Worm (Caenorhabditis elegans) whole organism, late embryonic: ENCODE data around the gene srab-11.

Experiments used
- F13H6.1 ChIP-seq: sonication (generic microtip); optimal IDR thresholded peaks from 2 replicates; lab custom pipeline; 2016; ENCODE audit warnings: missing genetic modification characterization, missing compliant biosample characterization
- K02D7.2 ChIP-seq: sonication (generic microtip); optimal IDR thresholded peaks from 2 replicates; lab custom pipeline; 2017; ENCODE audit warnings: mild to moderate bottlenecking, missing genetic modification characterization, missing compliant biosample characterization
- Y22D7AL.16 ChIP-seq: sonication (generic microtip); optimal IDR thresholded peaks from 2 replicates; lab custom pipeline; 2016; ENCODE audit warnings: missing genetic modification characterization, missing compliant biosample characterization
- ceh-2 ChIP-seq: sonication (generic microtip); optimal IDR thresholded peaks from 2 replicates; lab custom pipeline; 2016; ENCODE audit warnings: missing genotype, missing genetic modification characterization, missing compliant biosample characterization
- ceh-22 ChIP-seq: sonication (generic microtip); optimal IDR thresholded peaks from 2 replicates; lab custom pipeline; 2017; ENCODE audit warnings: missing biosample characterization, missing genetic modification characterization
- ceh-30 ChIP-seq: fragments of 150-350 bp; optimal IDR thresholded peaks from 2 replicates; lab custom pipeline; 2014; ENCODE audit warnings: missing biosample characterization, missing genetic modification characterization
- ceh-31 ChIP-seq: sonication (generic microtip); optimal IDR thresholded peaks from 2 replicates; lab custom pipeline; 2016; ENCODE audit warnings: missing genetic modification characterization, missing compliant biosample characterization
- ceh-34 ChIP-seq: sonication (generic microtip); optimal IDR thresholded peaks from 2 replicates; lab custom pipeline; 2016; ENCODE audit warnings: mild to moderate bottlenecking, missing genetic modification characterization, missing compliant biosample characterization
- ceh-9 ChIP-seq: sonication (generic microtip); optimal IDR thresholded peaks from 2 replicates; lab custom pipeline; 2016; ENCODE audit warnings: mild to moderate bottlenecking, missing genetic modification characterization, inconsistent platforms, missing compliant biosample characterization
- che-1 ChIP-seq: sonication (generic microtip); optimal IDR thresholded peaks from 2 replicates; lab custom pipeline; 2016; ENCODE audit warnings: mild to moderate bottlenecking, missing genetic modification characterization, missing compliant biosample characterization
- dve-1 ChIP-seq: sonication (generic microtip); optimal IDR thresholded peaks from 2 replicates; lab custom pipeline; 2017; ENCODE audit warnings: antibody characterized with exemption, mild to moderate bottlenecking, missing genetic modification characterization, missing compliant biosample characterization
- elt-2 ChIP-seq: sonication (generic microtip); optimal IDR thresholded peaks from 2 replicates; lab custom pipeline; 2016; ENCODE audit warnings: missing genetic modification reagents, missing genetic modification characterization, missing compliant biosample characterization
- elt-4 ChIP-seq: sonication (generic microtip); optimal IDR thresholded peaks from 2 replicates; lab custom pipeline; 2016; ENCODE audit warnings: missing genetic modification characterization, missing compliant biosample characterization
- eyg-1 ChIP-seq: sonication (generic microtip); optimal IDR thresholded peaks from 2 replicates; lab custom pipeline; 2016; ENCODE audit warnings: missing genotype, missing genetic modification characterization, missing compliant biosample characterization
- fkh-10 ChIP-seq: fragments of 150-350 bp; optimal IDR thresholded peaks from 2 replicates; lab custom pipeline; 2014; ENCODE audit warnings: missing biosample characterization, missing genetic modification reagents, missing genetic modification characterization
- gmeb-2 ChIP-seq: sonication (generic microtip); optimal IDR thresholded peaks from 2 replicates; lab custom pipeline; 2016; ENCODE audit warnings: missing genetic modification characterization, inconsistent platforms, missing compliant biosample characterization
- hlh-15 ChIP-seq: sonication (generic microtip); optimal IDR thresholded peaks from 2 replicates; lab custom pipeline; 2016; ENCODE audit warnings: missing genetic modification characterization, missing compliant biosample characterization
- hlh-30 ChIP-seq: sonication (generic microtip); optimal IDR thresholded peaks from 2 replicates; lab custom pipeline; 2017; ENCODE audit warnings: antibody characterized with exemption, missing genetic modification characterization, missing compliant biosample characterization; ENCODE audit not compliant: insufficient read depth
- hlh-6 ChIP-seq: sonication (generic microtip); optimal IDR thresholded peaks from 2 replicates; lab custom pipeline; 2016; ENCODE audit warnings: missing genotype, missing genetic modification characterization, missing compliant biosample characterization
- lim-6 ChIP-seq: sonication (generic microtip); optimal IDR thresholded peaks from 2 replicates; lab custom pipeline; 2016; ENCODE audit warnings: missing genetic modification characterization, missing compliant biosample characterization
- lin-11 ChIP-seq: fragments of 200-800 bp; sonication (Bioruptor generic); optimal IDR thresholded peaks from 2 replicates; lab custom pipeline; 2018; ENCODE audit warnings: mild to moderate bottlenecking, missing genetic modification characterization, missing compliant biosample characterization
- madf-2 ChIP-seq: sonication (generic microtip); optimal IDR thresholded peaks from 2 replicates; lab custom pipeline; 2017; ENCODE audit warnings: missing genetic modification characterization, missing compliant biosample characterization
- mec-3 ChIP-seq: sonication (generic microtip); optimal IDR thresholded peaks from 2 replicates; lab custom pipeline; 2016; ENCODE audit warnings: borderline replicate concordance, missing genetic modification characterization, missing compliant biosample characterization
- nhr-11 ChIP-seq: fragments of 150-350 bp; optimal IDR thresholded peaks from 2 replicates; lab custom pipeline; 2014; ENCODE audit warnings: missing biosample characterization, missing genetic modification characterization
- nhr-232 ChIP-seq: sonication (generic microtip); optimal IDR thresholded peaks from 2 replicates; lab custom pipeline; 2016; ENCODE audit warnings: missing genetic modification characterization, missing compliant biosample characterization
- npax-4 ChIP-seq: sonication (generic microtip); optimal IDR thresholded peaks from 2 replicates; lab custom pipeline; 2016; ENCODE audit warnings: missing genetic modification characterization, missing compliant biosample characterization
- odd-2 ChIP-seq: sonication (generic microtip); optimal IDR thresholded peaks from 2 replicates; lab custom pipeline; 2017; ENCODE audit warnings: antibody characterized with exemption, mild to moderate bottlenecking, missing genetic modification characterization, missing compliant biosample characterization
- pat-9 ChIP-seq: fragments of 200-800 bp; sonication (Bioruptor generic); optimal IDR thresholded peaks from 2 replicates; lab custom pipeline; 2018; ENCODE audit warnings: mild to moderate bottlenecking, missing genetic modification characterization, moderate library complexity, missing compliant biosample characterization
- pax-1 ChIP-seq: fragments of 150-350 bp; optimal IDR thresholded peaks from 2 replicates; lab custom pipeline; 2014; ENCODE audit warnings: missing biosample characterization, missing genetic modification characterization
- pha-2 ChIP-seq: sonication (generic microtip); optimal IDR thresholded peaks from 2 replicates; lab custom pipeline; 2017; ENCODE audit warnings: mild to moderate bottlenecking, missing genetic modification characterization, missing compliant biosample characterization
- pha-4 ChIP-seq: fragments of 150-350 bp; optimal IDR thresholded peaks from 2 replicates; lab custom pipeline; 2018; ENCODE audit warnings: missing biosample characterization, missing genetic modification reagents, missing genetic modification characterization
- pqm-1 ChIP-seq: sonication (generic microtip); optimal IDR thresholded peaks from 2 replicates; lab custom pipeline; 2016; ENCODE audit warnings: missing genetic modification characterization, missing compliant biosample characterization
- pros-1 ChIP-seq: fragments of 150-350 bp; optimal IDR thresholded peaks from 2 replicates; lab custom pipeline; 2014; ENCODE audit warnings: missing biosample characterization, missing genetic modification reagents, missing genetic modification characterization
- rnt-1 ChIP-seq: sonication (generic microtip); optimal IDR thresholded peaks from 2 replicates; lab custom pipeline; 2016; ENCODE audit warnings: missing genetic modification characterization, missing compliant biosample characterization
- sdc-2 ChIP-seq: sonication (generic microtip); optimal IDR thresholded peaks from 2 replicates; lab custom pipeline; 2016; ENCODE audit warnings: missing genotype, missing genetic modification characterization, missing compliant biosample characterization
- sox-4 ChIP-seq: sonication (generic microtip); optimal IDR thresholded peaks from 2 replicates; lab custom pipeline; 2017; ENCODE audit warnings: mild to moderate bottlenecking, missing genetic modification characterization, inconsistent platforms, missing compliant biosample characterization
- tbx-2 ChIP-seq: sonication (generic microtip); optimal IDR thresholded peaks from 2 replicates; lab custom pipeline; 2016; ENCODE audit warnings: missing genetic modification characterization, missing compliant biosample characterization
- tbx-7 ChIP-seq: sonication (generic microtip); optimal IDR thresholded peaks from 2 replicates; lab custom pipeline; 2016; ENCODE audit warnings: missing genotype, missing genetic modification characterization, missing compliant biosample characterization
- ttx-3 ChIP-seq: sonication (generic microtip); optimal IDR thresholded peaks from 2 replicates; lab custom pipeline; 2016; ENCODE audit warnings: missing genetic modification reagents, missing genetic modification characterization, missing compliant biosample characterization
- unc-42 ChIP-seq: sonication (generic microtip); optimal IDR thresholded peaks from 2 replicates; lab custom pipeline; 2016; ENCODE audit warnings: missing genotype, missing genetic modification characterization, missing compliant biosample characterization
- zip-5 ChIP-seq: sonication (generic microtip); optimal IDR thresholded peaks from 2 replicates; lab custom pipeline; 2016; ENCODE audit warnings: missing genetic modification characterization, missing compliant biosample characterization
- ztf-16 ChIP-seq: sonication (generic microtip); optimal IDR thresholded peaks from 2 replicates; lab custom pipeline; 2017; ENCODE audit warnings: missing genetic modification characterization, missing compliant biosample characterization

Gene srab-11

ce11 chrV:3122403-3122802 lies 24.4 kb downstream of the srab-11 start:
- TF ChIP-seq dve-1 (tag; lab: Kevin White, UChicago) (no peak), odd-2 (tag; lab: Kevin White, UChicago) (no peak), nhr-232 (tag; lab: Kevin White, UChicago) (no peak), hlh-15 (tag; lab: Kevin White, UChicago) (no peak), ztf-16 (tag; lab: Kevin White, UChicago) (no peak), zip-5 (tag; lab: Kevin White, UChicago) (no peak), K02D7.2 (no peak), hlh-30 (tag; lab: Kevin White, UChicago) (no peak), gmeb-2 (no peak), elt-2 (tag; lab: Kevin White, UChicago) (no peak), sox-4 (no peak), ceh-31 (tag; lab: Kevin White, UChicago) (no peak), ceh-2 (tag; lab: Kevin White, UChicago) (no peak), ceh-22 (tag; lab: Kevin White, UChicago) (no peak), elt-4 (tag; lab: Kevin White, UChicago) (no peak), nhr-11 (tag; lab: Kevin White, UChicago) (no peak), ttx-3 (no peak), ceh-30 (tag; lab: Kevin White, UChicago) (no peak), pax-1 (tag; lab: Kevin White, UChicago) (no peak)

ce11 chrV:3121743-3122142 lies 25.1 kb downstream of the srab-11 start, which contains the start of gene srt-56:
Gene srt-56 (minus strand): TSS chrV:3121843.
- TF ChIP-seq rnt-1 (tag; lab: Kevin White, UChicago), result no peak
- no peak for TF ChIP-seq Y22D7AL.16
- no peak for TF ChIP-seq madf-2 (tag; lab: Kevin White, UChicago)
- TF ChIP-seq che-1 (tag; lab: Kevin White, UChicago), result no peak
- no peak for TF ChIP-seq odd-2 (tag; lab: Kevin White, UChicago)
- TF ChIP-seq lim-6 (tag; lab: Kevin White, UChicago), result no peak
- TF ChIP-seq mec-3 (tag; lab: Kevin White, UChicago), result no peak
- no peak for TF ChIP-seq pros-1 (tag; lab: Kevin White, UChicago)
- TF ChIP-seq pha-4 (tag; lab: Kevin White, UChicago), result no peak

- no peak for TF ChIP-seq sdc-2 (tag; lab: Kevin White, UChicago)
- TF ChIP-seq pha-2 (tag; lab: Kevin White, UChicago), result no peak
- no peak for TF ChIP-seq elt-2 (tag; lab: Kevin White, UChicago)
- TF ChIP-seq elt-4 (tag; lab: Kevin White, UChicago), result no peak
- TF ChIP-seq, all 69 proteins: peak for 0
These were observed 27.6 kb downstream of the srab-11 start for ce11 chrV:3119185-3119584.

- TF ChIP-seq elt-2 (tag; lab: Kevin White, UChicago), result peak; percentile 1
- TF ChIP-seq unc-42 (tag; lab: Kevin White, UChicago), result no peak
- TF ChIP-seq rnt-1 (tag; lab: Kevin White, UChicago), result no peak
These were observed 28.7 kb downstream of the srab-11 start, which contains the start of gene clec-210 for ce11 chrV:3118167-3118566. Gene clec-210 (plus strand): TSS chrV:3118377.

- TF ChIP-seq pat-9 (tag; lab: Kevin White, UChicago) (no peak), ceh-30 (tag; lab: Kevin White, UChicago) (no peak), ttx-3 (no peak), elt-2 (tag; lab: Kevin White, UChicago) (no peak), pqm-1 (tag; lab: Kevin White, UChicago) (no peak), sox-4 (no peak), npax-4 (tag; lab: Kevin White, UChicago) (no peak), unc-42 (tag; lab: Kevin White, UChicago) (no peak), eyg-1 (no peak), lin-11 (tag; lab: Kevin White, UChicago) (no peak), tbx-2 (no peak), fkh-10 (GFP tag; lab: Kevin White, UChicago) (no peak), tbx-7 (no peak), odd-2 (tag; lab: Kevin White, UChicago) (no peak), ceh-34 (tag; lab: Kevin White, UChicago) (no peak), lim-6 (tag; lab: Kevin White, UChicago) (no peak), F13H6.1 (tag; lab: Kevin White, UChicago) (no peak), hlh-6 (tag; lab: Kevin White, UChicago) (no peak), ceh-9 (tag; lab: Kevin White, UChicago) (no peak)
These were observed 31.9 kb downstream of the srab-11 start, which contains the start of gene Y73C8C.3 for ce11 chrV:3114973-3115372. Gene Y73C8C.3 (plus strand): TSS chrV:3115273.
